Fruit fly (Drosophila melanogaster) whole organism: ENCODE results near the gene bmm.

Experiments used
- Dll ChIP-seq: fragments of >200 bp; optimal IDR thresholded peaks from 2 replicates; lab custom pipeline; 2017
- pan ChIP-seq: fragments of >200 bp; optimal IDR thresholded peaks from 2 replicates; lab custom pipeline; 2017
- psq ChIP-seq: fragments of >200 bp; optimal IDR thresholded peaks from 2 replicates; lab custom pipeline; 2017
- usp ChIP-seq: fragments of >200 bp; optimal IDR thresholded peaks from 2 replicates; lab custom pipeline; 2017; ENCODE audit warnings: missing biosample characterization, missing genetic modification characterization, mixed read lengths

DNA sequence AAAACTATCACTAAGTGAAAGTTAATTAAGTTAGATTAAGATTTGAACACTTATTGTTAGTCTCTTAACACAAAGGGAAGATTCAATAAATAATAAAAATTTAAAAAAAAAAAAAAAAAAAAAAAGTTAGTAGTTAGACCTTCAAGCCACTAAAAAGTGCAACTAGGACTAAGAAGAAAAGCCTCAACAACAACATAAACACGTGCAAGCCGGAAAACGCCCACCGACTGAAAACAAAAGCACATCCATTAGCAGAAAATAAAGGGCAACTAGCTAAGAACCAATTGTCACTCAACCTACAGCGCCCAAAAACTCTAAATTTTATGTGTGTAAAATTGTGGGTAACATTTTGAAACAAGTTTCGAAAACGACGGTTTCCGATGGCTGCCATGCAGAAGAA lies 57.8 kb downstream of the bmm start, which contains the start of gene CG13473:
- TF ChIP-seq psq (no peak), pan (no peak), Dll (lab: Kevin White, UChicago) (no peak), usp (GFP tag; lab: Kevin White, UChicago) (no peak)
